Worm (Caenorhabditis elegans): ENCODE data around the gene Y22D7AL.11.

Gene Y22D7AL.11

DNA sequence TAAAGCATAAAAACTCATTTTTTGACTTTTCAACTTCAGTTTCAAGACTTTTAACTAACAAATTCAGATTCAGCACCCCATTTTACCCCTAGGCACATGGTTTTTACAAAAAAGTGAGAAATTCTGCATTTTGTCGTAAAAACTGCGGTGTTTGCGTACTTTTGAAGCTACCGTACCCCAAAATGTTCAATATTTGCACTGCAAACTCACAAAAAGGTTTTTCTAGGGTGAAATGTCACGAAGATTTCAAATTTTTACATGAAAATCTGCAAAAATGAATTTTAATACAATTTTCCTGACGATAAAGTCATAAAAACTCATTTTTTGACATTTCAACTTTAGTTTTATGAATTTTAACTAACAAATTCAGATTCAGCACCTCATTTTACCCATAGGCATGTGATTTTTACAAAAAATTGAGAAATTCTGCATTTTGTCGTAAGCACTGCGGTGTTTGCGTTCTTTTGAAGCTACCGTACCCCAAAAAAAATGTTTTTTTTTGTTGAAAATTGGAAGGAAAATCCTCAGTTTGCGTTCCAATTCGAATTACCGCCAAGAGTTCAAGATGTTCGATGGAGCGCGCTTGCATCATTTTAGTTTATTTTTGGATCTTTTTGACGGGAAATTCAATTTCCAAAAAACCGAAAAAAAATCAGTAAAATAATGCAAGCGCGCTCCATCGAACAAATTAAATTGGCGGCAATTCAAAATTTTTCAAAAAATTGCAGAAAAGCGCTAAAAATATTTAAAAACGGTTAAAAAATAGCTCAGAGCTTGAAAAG is 17.7 kb downstream of the Y22D7AL.11 start:
- TF ChIP-seq dao-5 (tag; optimal IDR thresholded peaks at IDR 0.05): peak; percentile 33
- TF ChIP-seq him-1 (tag; optimal IDR thresholded peaks at IDR 0.05): no peak
- TF ChIP-seq W03F9.2 (tag; optimal IDR thresholded peaks at IDR 0.05): no peak

DNA sequence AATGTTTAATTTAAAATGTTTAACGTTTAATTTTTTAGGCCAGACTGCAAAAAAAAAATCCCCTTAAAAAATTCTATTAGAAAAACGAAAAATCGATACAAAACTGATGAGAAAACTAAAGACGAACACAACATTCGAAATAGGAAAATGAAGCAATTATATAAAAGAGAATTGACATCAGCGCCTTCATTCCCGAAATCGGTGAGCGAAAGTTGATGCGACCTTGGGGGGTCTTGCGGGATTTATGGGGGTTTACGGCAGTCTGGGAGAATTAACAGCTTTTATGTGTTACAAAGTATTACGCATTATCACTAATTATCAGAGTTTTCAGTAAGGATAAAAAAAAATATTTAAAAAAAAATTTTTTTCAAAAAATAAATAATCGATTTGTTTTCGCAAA is 19.8 kb downstream of the Y22D7AL.11 start:
- TF ChIP-seq him-1 (tag; optimal IDR thresholded peaks at IDR 0.05) (no peak), dao-5 (tag; optimal IDR thresholded peaks at IDR 0.05) (no peak), W03F9.2 (tag; optimal IDR thresholded peaks at IDR 0.05) (no peak)

DNA sequence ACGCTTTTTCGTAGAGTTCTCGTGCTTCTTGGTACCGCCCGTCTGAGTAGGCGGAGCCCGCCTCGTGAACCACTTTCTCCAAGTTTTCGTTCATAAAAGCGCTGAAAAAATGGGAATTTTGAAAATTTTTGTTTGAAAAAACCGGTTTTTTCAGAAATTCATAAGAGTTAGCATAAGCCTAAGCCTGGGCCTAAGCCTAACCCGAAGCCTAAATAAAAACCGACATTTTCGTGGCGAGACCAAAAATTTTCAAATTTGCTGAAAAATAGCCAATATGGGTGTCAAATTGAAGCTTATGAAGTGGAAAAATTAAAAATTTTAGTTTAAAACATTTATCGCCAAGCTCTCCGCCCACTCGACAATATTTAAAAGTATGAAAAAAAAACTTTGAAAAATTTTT is 20.2 kb downstream of the Y22D7AL.11 start, which contains the start of gene Y22D7AL.9:
Gene Y22D7AL.9 (minus strand): TSS at position 101 of the 400 bp plus-strand sequence.
- TF ChIP-seq him-1 (tag; optimal IDR thresholded peaks at IDR 0.05) (no peak), W03F9.2 (tag; optimal IDR thresholded peaks at IDR 0.05) (no peak)

DNA sequence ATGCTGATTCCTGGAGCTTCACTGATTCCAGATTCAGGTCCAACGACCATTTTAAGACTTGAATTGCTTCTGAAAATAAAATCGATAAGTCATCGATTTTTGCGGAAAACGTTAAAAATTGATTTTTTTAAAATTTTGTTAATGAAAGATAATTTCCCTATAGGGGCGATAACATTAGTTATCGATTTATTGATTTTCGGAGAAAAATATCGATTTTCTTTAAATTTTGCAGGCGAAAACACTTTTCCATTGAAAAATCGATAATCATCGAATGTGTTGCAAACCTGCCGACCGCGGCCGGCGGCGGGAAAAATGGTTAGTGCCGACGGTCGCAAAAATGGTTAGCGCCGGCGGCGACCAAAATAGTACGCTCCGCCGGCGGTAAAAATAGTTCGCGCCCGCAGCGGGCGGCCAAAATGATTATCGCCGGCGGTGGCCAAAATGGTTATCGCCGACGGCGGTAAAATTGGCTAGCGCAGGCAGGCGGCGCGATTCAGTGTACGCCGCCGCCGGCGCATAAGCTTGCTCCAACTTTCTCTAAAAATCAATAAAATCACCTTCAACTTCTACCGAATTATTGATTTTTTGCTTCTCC is 21.1 kb downstream of the Y22D7AL.11 start:
- TF ChIP-seq dao-5 (tag; optimal IDR thresholded peaks at IDR 0.05) (no peak), him-1 (tag; optimal IDR thresholded peaks at IDR 0.05) (no peak), W03F9.2 (tag; optimal IDR thresholded peaks at IDR 0.05) (no peak)

DNA sequence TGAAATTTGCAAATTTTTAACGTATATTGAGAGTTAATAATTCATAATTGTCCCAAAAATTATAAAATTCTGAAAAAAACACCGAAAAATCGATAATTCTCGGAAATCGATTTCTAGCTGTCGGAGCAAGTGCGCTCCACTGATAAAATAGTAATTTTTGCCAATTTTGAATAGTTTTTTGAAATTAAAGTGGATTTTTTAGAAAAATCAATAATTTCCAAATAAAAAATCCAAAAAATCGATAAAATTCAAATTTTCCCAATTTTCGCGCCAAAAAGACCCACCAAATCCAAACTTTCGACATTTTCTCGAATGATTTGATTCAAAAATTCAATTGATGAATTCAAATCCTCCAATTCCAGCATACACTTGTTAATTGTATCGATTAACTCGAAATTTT is 23.2 kb downstream of the Y22D7AL.11 start:
- TF ChIP-seq dao-5 (tag; optimal IDR thresholded peaks at IDR 0.05): no peak
- no peak for TF ChIP-seq him-1 (tag; optimal IDR thresholded peaks at IDR 0.05)
- TF ChIP-seq W03F9.2 (tag; optimal IDR thresholded peaks at IDR 0.05): no peak

DNA sequence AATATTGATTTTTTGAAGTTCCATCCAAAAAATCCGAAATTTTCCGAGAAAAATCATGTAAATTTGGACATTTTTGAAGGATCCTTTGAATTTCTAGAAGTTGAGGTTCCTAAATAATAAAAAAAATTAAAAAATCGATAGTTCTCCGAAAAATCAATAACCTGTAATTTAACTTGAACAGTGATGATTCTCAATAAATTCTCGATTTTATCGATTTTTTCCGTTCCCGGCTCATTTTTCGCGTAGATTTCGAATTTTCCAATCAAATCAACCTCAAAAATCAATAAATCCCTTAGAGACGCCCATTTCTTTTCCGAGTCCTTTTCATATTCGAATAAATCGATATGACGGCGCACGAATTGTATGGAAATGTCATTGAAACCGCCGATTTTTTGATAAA is 26.5 kb downstream of the Y22D7AL.11 start:
- TF ChIP-seq dao-5 (tag; optimal IDR thresholded peaks at IDR 0.05): no peak
- TF ChIP-seq him-1 (tag; optimal IDR thresholded peaks at IDR 0.05): no peak

DNA sequence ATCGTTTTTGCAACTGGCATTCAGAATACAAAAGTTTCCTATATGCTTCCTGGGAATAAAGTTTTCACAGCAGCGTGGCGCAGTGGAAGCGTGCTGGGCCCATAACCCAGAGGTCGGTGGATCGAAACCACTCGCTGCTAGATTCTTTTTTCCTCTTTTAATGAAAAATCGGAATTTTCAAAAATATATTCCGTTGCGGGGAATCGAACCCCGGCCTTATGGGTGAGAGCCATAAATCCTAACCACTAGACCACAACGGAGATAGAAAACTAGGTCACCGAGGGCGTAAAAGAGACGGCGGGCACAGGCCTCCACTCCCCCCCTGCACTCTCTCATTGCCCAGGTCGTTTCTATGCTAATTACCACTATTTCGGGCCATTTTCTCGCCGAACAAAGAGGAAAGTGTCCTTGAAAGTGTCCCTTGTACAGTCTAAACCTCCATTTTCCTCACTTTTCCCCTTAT is 29.6 kb downstream of the Y22D7AL.11 start, which contains the start of gene Y22D7AL.6:
Gene Y22D7AL.6 (plus strand): TSS at position 413 of the 463 bp plus-strand sequence.
- TF ChIP-seq dao-5 (tag; optimal IDR thresholded peaks at IDR 0.05) (peak; percentile 31), W03F9.2 (tag; optimal IDR thresholded peaks at IDR 0.05) (peak; percentile 12), him-1 (tag; optimal IDR thresholded peaks at IDR 0.05) (peak; percentile 40)

ce11 chrIII:1603776-1604175 is 30.4 kb downstream of the Y22D7AL.11 start:
- TF ChIP-seq W03F9.2 (tag; optimal IDR thresholded peaks at IDR 0.05): no peak
- no peak for TF ChIP-seq him-1 (tag; optimal IDR thresholded peaks at IDR 0.05)
- TF ChIP-seq dao-5 (tag; optimal IDR thresholded peaks at IDR 0.05): no peak

ce11 chrIII:1602682-1603081 is 31.5 kb downstream of the Y22D7AL.11 start:
- TF ChIP-seq dao-5 (tag; optimal IDR thresholded peaks at IDR 0.05) (no peak), W03F9.2 (tag; optimal IDR thresholded peaks at IDR 0.05) (no peak), him-1 (tag; optimal IDR thresholded peaks at IDR 0.05) (no peak)

DNA sequence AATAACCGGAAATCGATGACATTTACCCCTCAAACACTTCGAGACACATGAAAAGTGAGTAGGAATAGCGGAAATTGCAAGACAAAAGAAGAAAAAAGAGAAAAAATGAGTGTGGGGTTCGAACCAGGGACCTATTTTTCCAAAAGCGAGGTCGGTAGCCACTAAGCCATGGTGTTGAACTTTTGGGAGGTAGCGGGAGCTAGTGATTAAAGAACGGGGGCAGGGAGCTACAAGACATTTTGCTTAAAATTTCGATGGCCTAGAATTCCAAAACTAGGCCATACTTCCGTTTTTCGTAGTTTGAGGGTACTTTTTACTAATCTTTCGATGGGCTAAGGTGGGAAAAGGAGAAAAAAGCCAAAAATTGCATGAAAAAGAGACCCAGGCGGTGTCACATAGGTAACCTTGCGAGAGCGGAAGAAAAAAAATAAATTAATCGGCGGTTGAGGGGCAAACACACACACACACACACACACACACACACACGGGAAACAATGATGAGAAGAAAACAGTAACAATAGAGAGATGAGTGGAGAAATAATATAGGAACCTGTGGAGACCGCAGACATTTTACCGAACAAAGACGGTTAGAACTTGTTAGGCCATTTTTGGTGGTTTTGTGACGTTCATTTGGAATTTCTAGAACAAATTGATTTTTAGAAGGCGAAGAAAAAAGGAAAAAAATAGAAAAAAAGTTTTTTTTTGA is 32.6 kb downstream of the Y22D7AL.11 start:
- peak; percentile 24 for TF ChIP-seq dao-5 (tag; optimal IDR thresholded peaks at IDR 0.05)
- TF ChIP-seq W03F9.2 (tag; optimal IDR thresholded peaks at IDR 0.05): no peak
- no peak for TF ChIP-seq him-1 (tag; optimal IDR thresholded peaks at IDR 0.05)

- no peak for TF ChIP-seq him-1 (tag; optimal IDR thresholded peaks at IDR 0.05)
- no peak for TF ChIP-seq W03F9.2 (tag; optimal IDR thresholded peaks at IDR 0.05)
- TF ChIP-seq dao-5 (tag; optimal IDR thresholded peaks at IDR 0.05): no peak
These were observed 33.4 kb downstream of the Y22D7AL.11 start, which contains the start of gene sms-3 for ce11 chrIII:1600670-1601194. sms-3 (minus strand) TSS chrIII:1601144.

- no peak for TF ChIP-seq dao-5 (tag; optimal IDR thresholded peaks at IDR 0.05)
- TF ChIP-seq him-1 (tag; optimal IDR thresholded peaks at IDR 0.05): no peak
- TF ChIP-seq W03F9.2 (tag; optimal IDR thresholded peaks at IDR 0.05): no peak
These were observed 35.2 kb downstream of the Y22D7AL.11 start for ce11 chrIII:1598927-1599326.

DNA sequence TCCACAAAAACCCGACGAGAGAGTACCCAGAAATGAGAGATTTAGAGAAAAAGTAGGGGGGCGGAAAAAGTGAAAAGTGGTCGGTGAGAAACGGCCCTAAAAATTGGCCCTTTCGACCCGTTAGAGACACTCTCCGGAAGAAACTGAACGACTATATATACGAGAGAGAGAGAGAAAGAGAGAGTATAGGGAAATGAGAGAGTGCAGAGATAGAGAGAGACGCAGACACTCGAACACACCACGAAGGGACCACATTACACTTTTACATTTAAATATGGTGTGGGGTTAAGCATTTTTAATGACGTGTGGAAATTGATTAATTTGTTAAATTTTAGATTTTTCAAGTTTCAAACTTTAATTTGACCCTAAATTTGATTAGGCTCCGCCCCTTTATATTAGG is 42.5 kb downstream of the Y22D7AL.11 start:
- TF ChIP-seq dao-5 (tag; optimal IDR thresholded peaks at IDR 0.05): no peak
- TF ChIP-seq W03F9.2 (tag; optimal IDR thresholded peaks at IDR 0.05): no peak
- no peak for TF ChIP-seq him-1 (tag; optimal IDR thresholded peaks at IDR 0.05)
